Fruit fly (Drosophila melanogaster): ENCODE measurements around the gene CG31898.

Gene CG31898

DNA sequence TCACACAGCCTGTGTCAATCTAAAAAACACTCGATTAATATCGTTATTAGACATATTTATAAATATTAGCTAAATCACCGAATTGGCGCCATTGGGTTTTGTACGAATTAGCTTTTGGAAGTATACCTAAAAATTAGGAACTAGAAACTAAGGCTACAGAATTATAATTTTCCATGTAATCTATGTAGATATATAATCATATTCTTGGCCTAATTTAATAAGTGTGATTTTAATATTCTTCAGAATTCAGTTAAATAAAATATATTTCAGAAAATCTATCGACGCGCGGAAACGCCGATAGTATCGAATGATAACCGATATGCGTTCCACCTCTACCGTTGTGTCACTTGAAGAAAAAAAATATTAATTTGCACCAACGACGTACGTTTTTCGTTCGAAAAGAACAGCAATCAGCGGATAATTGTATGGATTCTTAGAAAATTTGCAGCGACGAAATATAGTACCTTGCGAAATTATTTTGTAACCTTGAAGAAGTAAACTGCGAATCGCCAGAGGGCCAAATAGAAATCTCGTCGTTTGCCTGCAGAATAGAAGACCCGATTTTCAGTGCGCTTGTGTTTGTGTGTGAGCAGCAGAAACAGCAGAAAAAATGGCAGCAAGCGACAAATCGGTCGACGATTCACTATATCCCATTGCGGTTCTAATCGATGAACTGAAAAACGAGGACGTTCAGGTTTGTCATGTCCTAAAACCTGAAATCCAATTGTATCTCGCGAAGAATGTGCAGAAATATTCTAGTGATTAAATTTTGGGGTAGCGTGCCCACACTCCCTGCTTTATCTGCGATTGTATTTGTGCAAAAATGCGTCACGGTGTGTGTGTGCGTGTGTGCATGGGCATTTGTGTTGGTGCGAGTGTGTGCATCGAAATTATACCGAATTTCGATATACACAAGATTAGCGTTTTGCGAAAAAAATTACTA lies 34.2 kb upstream of the CG31898 start, which contains the start of gene Pp2A-29B:
Pp2A-29B (plus strand) TSS at position 338 of the 943 bp plus-strand sequence.
- TF ChIP-seq Myc (optimal IDR thresholded peaks at IDR 0.05) (no peak), psq (optimal IDR thresholded peaks at IDR 0.05) (no peak), Sin3A (optimal IDR thresholded peaks at IDR 0.05) (no peak), ttk (optimal IDR thresholded peaks at IDR 0.05) (no peak), insv (optimal IDR thresholded peaks at IDR 0.05) (no peak), h (optimal IDR thresholded peaks at IDR 0.05) (no peak)

DNA sequence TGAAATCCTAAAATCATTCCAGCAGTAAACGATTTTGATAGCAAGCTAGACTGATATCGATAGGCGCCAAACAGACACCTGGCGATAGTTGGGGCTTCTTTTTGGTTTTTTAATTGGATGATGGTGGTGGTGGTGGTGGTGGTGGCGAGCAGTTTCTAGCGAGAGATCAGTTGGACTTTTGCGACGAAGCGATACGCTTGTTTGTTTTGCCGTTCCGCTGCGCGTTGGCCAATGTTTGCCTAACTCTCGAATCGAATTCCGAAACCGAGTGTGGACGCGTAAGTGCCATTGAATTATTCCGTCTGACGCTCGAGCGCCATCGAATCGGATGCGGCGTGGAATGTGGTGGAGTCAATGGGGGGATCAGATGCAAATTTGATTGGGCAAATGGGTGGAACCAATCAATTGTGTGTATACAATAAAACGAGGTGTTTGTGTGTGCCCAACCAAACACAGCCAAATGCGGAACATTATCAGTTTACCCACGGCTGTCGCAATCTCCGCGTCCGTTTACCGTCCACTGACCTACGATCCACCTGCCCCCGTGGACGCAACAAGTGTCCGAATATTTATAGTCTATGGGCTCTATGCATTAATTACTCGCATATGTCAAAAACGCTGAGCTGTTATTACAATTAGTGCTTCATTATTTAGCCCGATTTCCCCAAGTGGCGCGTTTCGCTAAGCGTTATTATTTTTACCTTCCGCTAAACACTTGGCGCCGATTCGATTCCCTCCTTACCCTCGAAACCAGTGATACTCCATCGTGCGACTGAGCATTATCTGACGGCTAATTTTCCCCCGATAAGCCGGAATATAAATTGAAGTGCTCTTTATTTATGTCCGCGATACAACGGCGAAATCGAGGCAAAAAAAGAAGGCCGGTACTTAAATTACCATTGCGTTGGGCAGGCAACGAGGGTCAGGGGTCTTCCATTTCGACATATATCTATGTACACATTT lies 29.6 kb upstream of the CG31898 start, which contains the start of gene CG17292:
CG17292 (plus strand) TSS at position 91 of the 963 bp plus-strand sequence.
- no peak for TF ChIP-seq h (optimal IDR thresholded peaks at IDR 0.05)
- no peak for TF ChIP-seq ttk (optimal IDR thresholded peaks at IDR 0.05)
- TF ChIP-seq psq (optimal IDR thresholded peaks at IDR 0.05), result no peak
- TF ChIP-seq insv (optimal IDR thresholded peaks at IDR 0.05), result no peak

DNA sequence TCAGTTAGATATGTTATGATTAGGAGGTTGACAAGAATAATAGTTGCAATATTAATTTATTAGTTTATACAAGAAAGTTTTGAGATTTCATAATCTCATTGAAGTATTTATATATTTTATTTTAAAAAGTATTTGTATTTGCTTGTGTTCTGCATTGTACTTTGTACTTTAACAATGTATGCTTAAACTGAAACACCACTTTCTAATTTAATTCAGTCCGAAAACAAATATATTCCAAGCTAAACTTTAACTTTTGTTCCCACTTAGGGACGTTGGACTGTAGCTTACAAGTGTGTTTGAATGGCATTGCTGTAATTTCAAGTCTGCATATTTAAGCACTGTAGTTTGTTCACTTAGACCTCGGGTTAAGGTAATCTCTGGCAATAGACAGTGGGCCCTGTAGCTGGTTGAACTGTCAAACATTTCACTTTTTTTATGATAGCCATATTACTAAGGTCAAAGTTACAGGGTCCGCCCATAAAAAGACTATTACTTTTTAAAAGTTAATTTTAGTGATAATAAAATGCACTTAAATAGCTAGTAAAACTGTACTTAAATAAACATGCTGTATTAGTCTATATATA lies 28.8 kb upstream of the CG31898 start:
- TF ChIP-seq ttk (optimal IDR thresholded peaks at IDR 0.05) (no peak), h (optimal IDR thresholded peaks at IDR 0.05) (no peak), Myc (optimal IDR thresholded peaks at IDR 0.05) (no peak), Sin3A (optimal IDR thresholded peaks at IDR 0.05) (no peak), psq (optimal IDR thresholded peaks at IDR 0.05) (no peak), insv (optimal IDR thresholded peaks at IDR 0.05) (no peak)

DNA sequence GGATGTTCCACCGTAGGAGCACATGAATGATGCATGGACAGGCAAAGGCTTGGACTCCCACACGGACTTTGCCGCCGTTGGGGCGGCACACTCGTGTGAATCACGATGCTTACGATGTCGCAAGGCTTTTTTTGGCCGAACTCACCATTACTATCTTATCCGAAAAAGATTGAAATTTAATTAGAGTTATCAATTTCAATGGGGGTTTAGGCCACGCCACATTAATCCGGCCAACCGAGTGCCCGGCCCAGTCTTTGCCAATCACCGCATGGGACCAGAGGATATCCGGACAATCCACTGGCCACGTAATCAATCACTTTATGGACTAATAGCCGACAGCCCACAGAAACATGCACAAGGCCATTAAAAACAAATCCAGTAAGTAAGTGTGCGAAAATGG lies 28.0 kb upstream of the CG31898 start:
- TF ChIP-seq Myc (optimal IDR thresholded peaks at IDR 0.05) (no peak), psq (optimal IDR thresholded peaks at IDR 0.05) (no peak), insv (optimal IDR thresholded peaks at IDR 0.05) (no peak), Sin3A (optimal IDR thresholded peaks at IDR 0.05) (no peak), h (optimal IDR thresholded peaks at IDR 0.05) (no peak), ttk (optimal IDR thresholded peaks at IDR 0.05) (no peak)

DNA sequence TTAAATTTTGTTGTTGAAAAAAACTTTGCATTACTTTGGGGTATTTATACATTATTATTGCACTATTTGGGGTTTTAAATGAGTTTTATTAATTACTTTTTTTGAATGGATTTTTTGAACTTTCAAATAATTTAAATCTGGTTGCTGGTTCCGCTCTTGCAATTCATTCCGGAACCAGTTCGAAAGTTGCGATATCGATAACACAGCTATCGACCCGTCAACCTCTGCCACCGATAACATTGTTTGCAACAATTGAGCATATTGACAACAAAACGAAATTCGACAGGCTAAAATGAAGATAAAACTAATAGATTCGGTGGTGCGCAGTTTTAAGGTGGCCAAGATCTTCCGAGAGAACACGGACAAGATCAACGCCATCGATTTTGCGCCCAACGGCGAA lies 26.0 kb upstream of the CG31898 start, which contains the start of gene Wdr82:
Wdr82 (plus strand) TSS at position 227 of the 400 bp plus-strand sequence.
- TF ChIP-seq psq (optimal IDR thresholded peaks at IDR 0.05), result no peak
- no peak for TF ChIP-seq Sin3A (optimal IDR thresholded peaks at IDR 0.05)
- TF ChIP-seq ttk (optimal IDR thresholded peaks at IDR 0.05), result no peak
- TF ChIP-seq Myc (optimal IDR thresholded peaks at IDR 0.05), result no peak
- TF ChIP-seq insv (optimal IDR thresholded peaks at IDR 0.05), result no peak

DNA sequence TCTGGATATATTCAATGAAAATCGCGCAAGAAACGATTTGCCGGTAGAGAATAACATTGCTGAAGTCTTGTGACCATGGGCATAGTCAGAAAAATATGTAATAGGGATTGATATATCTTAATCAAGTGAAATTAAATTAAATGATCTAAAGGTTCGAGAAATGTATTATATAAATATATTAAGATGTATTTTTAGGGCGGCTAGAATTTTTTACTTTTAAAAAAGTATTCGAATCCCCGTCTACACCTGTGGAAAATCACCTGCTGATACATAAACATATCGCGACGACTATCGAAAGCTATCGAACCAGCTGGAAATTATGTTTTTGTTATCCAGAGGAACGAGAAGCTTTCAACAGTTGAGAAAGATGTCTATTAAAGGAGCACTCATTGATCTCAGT lies 23.5 kb upstream of the CG31898 start, which contains the start of the genes CG13390 and CG17294:
CG13390 (minus strand) TSS at position 81 of the 400 bp plus-strand sequence.
CG17294 (plus strand) TSS at position 319 of the 400 bp plus-strand sequence.
- TF ChIP-seq Myc (optimal IDR thresholded peaks at IDR 0.05) (no peak), psq (optimal IDR thresholded peaks at IDR 0.05) (no peak), h (optimal IDR thresholded peaks at IDR 0.05) (no peak), insv (optimal IDR thresholded peaks at IDR 0.05) (no peak), ttk (optimal IDR thresholded peaks at IDR 0.05) (no peak), Sin3A (optimal IDR thresholded peaks at IDR 0.05) (no peak)

DNA sequence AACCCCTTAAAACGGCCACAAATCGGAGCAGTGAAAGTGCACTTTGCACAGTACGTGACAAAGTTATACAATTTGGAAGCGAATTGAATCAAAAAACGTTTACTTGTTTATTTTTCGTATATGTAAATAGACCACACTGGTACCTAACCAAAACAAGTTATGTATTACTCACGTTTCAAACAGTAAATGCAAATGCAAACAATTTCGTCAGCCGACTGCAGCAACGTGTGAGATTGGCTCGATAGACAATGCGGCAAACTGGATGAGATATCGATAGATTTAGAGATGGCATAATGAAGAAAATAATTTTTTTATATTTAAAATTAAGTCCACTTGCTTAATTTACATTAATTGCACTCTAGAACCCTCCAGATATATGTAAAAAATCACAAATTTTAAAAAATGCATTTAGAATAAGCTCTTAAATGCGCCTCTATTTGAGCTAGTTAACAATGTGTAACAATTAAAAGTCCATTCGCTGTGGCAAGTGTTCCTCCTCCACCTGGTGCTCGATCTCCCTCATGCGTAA lies 18.6 kb upstream of the CG31898 start, which contains the start of gene AlaRS:
AlaRS (minus strand) TSS at position 257 of the 529 bp plus-strand sequence.
- TF ChIP-seq Sin3A (optimal IDR thresholded peaks at IDR 0.05) (no peak), h (optimal IDR thresholded peaks at IDR 0.05) (no peak), psq (optimal IDR thresholded peaks at IDR 0.05) (no peak), insv (optimal IDR thresholded peaks at IDR 0.05) (no peak), ttk (optimal IDR thresholded peaks at IDR 0.05) (no peak), Myc (optimal IDR thresholded peaks at IDR 0.05) (no peak)

DNA sequence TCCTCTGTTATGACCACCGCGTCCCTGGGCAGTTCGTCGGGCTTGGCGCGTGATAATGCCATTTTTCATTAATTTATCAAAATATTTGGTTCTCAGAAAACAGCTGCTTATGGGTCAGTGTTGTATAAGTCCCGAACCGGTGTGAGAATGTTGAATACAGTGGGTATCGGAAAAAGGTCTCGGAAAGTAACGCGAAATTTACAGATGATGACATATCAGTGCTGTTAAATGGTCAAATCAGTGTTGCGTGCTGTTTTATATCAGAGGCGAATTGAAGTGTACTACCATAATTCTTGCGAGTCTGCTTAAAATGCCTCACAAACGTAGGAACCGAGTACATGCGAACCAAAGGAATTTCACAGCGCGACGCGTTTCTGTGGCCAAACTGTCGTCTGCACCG lies 17.6 kb upstream of the CG31898 start, which contains the start of the genes CG13392 and Rcd4:
CG13392 (minus strand) TSS at position 162 of the 400 bp plus-strand sequence.
Rcd4 (plus strand) TSS at position 216 of the 400 bp plus-strand sequence.
- TF ChIP-seq h (optimal IDR thresholded peaks at IDR 0.05), result no peak
- no peak for TF ChIP-seq Myc (optimal IDR thresholded peaks at IDR 0.05)
- TF ChIP-seq psq (optimal IDR thresholded peaks at IDR 0.05), result no peak
- TF ChIP-seq insv (optimal IDR thresholded peaks at IDR 0.05), result no peak

DNA sequence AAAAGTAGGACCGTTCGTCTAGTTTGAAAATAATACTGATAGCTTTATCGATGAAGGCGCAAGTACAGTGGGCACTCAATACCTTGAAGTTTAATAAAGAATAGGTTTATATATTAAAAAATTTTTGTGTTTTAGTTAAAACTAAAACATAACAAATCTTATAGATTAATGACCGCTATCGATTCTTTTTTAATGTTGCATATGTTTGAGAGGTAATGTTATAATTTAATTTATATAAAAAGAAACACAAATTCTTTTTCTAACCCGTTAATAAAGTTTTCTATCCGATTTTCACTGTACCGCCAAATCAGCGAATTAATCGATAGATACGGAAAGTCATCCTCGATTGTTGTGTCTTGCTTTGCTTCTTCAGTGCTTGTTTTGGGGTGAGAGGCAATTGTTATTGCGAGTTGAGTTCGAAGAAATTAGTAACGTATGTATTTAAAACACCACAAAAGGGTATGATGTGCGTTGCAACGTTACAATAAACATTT lies 16.1 kb upstream of the CG31898 start, which contains the start of the genes Dad1 and CG13384:
Dad1 (minus strand) TSS at position 30 of the 494 bp plus-strand sequence.
CG13384 (plus strand) TSS at position 348 of the 494 bp plus-strand sequence.
- TF ChIP-seq Sin3A (optimal IDR thresholded peaks at IDR 0.05), result no peak
- TF ChIP-seq h (optimal IDR thresholded peaks at IDR 0.05), result no peak
- TF ChIP-seq insv (optimal IDR thresholded peaks at IDR 0.05), result no peak
- no peak for TF ChIP-seq psq (optimal IDR thresholded peaks at IDR 0.05)
- no peak for TF ChIP-seq Myc (optimal IDR thresholded peaks at IDR 0.05)

DNA sequence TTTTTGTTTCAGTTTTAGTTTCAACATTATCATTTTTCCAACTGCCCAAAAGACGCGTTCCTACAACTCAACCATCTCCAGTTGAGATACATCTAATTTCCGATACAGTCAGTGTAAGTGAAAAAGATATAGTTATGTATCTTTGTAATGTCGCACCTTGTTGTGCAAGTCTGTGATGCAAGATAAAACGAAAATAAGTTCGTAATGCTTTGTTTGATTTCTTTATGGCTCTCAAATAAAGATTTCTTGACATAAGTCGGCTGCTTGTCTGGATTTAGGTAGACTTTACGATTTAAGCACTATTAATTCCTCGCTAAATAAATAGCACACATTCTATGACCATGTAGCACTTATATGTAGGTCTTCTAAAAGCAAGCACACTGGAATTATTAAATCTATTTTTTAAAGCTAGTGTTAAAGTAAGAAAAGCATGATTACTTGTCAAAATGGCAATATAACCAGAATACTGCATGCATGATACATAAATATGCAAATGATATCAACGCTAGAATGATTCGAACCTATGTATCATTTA lies 15.2 kb upstream of the CG31898 start:
- no peak for TF ChIP-seq h (optimal IDR thresholded peaks at IDR 0.05)
- no peak for TF ChIP-seq Sin3A (optimal IDR thresholded peaks at IDR 0.05)
- no peak for TF ChIP-seq psq (optimal IDR thresholded peaks at IDR 0.05)
- no peak for TF ChIP-seq insv (optimal IDR thresholded peaks at IDR 0.05)
- TF ChIP-seq ttk (optimal IDR thresholded peaks at IDR 0.05), result no peak
- no peak for TF ChIP-seq Myc (optimal IDR thresholded peaks at IDR 0.05)
